Worm (Caenorhabditis elegans): Measurements from ENCODE around the gene C14A4.8.

- TF ChIP-seq ztf-23 (GFP tag; IDR thresholded peaks at IDR 0.05) = no peak
- TF ChIP-seq T22C8.4 (GFP tag; IDR thresholded peaks at IDR 0.05) = no peak
- TF ChIP-seq med-1 (GFP tag; optimal IDR thresholded peaks at IDR 0.05; ENCODE audit: insufficient read depth) = no peak
- no peak for TF ChIP-seq flt-1 (GFP tag; IDR thresholded peaks at IDR 0.05)
- no peak for TF ChIP-seq ztf-29 (GFP tag; IDR thresholded peaks at IDR 0.05)
- no peak for TF ChIP-seq klf-2 (GFP tag; conservative IDR thresholded peaks at IDR 0.05)
- TF ChIP-seq cog-1 (tag; optimal IDR thresholded peaks at IDR 0.05) = no peak
- TF ChIP-seq ref-1 (GFP tag; conservative IDR thresholded peaks at IDR 0.05) = no peak
- no peak for TF ChIP-seq tab-1 (GFP tag; IDR thresholded peaks at IDR 0.05)
Measured at ce11 chrII:10643403-10643802, 45.5 kb upstream of the C14A4.8 start, which contains the start of gene M28.4.

All from whole organism, midembryonic.